Fruit fly (Drosophila melanogaster): ENCODE measurements around the gene C3G.

The C3G gene

DNA sequence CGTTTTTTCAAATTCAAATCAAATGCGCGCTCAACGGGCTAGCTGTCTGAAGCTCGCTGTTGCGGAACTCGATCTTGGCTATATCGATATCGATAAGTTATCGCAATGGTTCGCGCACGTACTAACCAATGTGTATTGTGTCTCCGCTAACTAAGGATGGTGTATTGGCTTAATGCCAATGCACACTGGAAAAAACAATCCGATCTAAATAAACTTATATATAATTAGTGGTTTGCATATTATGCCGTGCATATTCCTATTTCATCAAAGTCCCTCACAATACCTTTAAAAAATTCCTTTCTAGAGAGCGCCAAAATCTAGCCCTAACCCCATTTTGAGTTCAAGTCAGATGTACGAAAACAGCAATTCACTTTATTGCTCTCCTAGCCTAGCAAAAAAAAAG lies 62.2 kb downstream of the C3G start (continued):
- TF ChIP-seq gsb (GFP tag; IDR thresholded peaks at IDR 0.05) (peak; percentile 35; the same call in 1 of the 2 replicates), gce (GFP tag; IDR thresholded peaks at IDR 0.05) (peak; percentile 50; the same call in 1 of the 3 replicates), Deaf1 (tag; optimal IDR thresholded peaks at IDR 0.05) (no peak), CG12155 (GFP tag; optimal IDR thresholded peaks at IDR 0.05) (peak; percentile 37), CG42726 (GFP tag; IDR thresholded peaks at IDR 0.05; ENCODE audit: partially characterized antibody) (peak; percentile 92), CG15479 (GFP tag; optimal IDR thresholded peaks at IDR 0.05) (no peak), Oaz (GFP tag; IDR thresholded peaks at IDR 0.05) (no peak), Dad (GFP tag; optimal IDR thresholded peaks at IDR 0.05) (peak; percentile 68), schlank (tag; optimal IDR thresholded peaks at IDR 0.05) (no peak), CG2678 (tag; optimal IDR thresholded peaks at IDR 0.05) (peak; percentile 49), Ada2b (GFP tag; IDR thresholded peaks at IDR 0.05) (peak; percentile 48), sisA (GFP tag; IDR thresholded peaks at IDR 0.05) (peak; percentile 35; the same call in 1 of the 2 replicates), CG6854 (GFP tag; optimal IDR thresholded peaks at IDR 0.05) (no peak), CG1603 (tag; optimal IDR thresholded peaks at IDR 0.05) (peak; percentile 87), Dip3 (GFP tag; optimal IDR thresholded peaks at IDR 0.05) (peak; percentile 55), pfk (GFP tag; optimal IDR thresholded peaks at IDR 0.05) (peak; percentile 12), CG15514 (GFP tag; optimal IDR thresholded peaks at IDR 0.05) (peak; percentile 82), CG17612 (GFP tag; IDR thresholded peaks at IDR 0.05) (no peak), Nf-YA (GFP tag; IDR thresholded peaks at IDR 0.05) (no peak), CG18599 (GFP tag; optimal IDR thresholded peaks at IDR 0.05) (peak; percentile 40), Dll (GFP tag; IDR thresholded peaks at IDR 0.05; ENCODE audit: partially characterized antibody) (peak; percentile 72), chif (GFP tag; optimal IDR thresholded peaks at IDR 0.05) (peak in 1 of 2 experiments; percentile 32), CG2202 (tag; optimal IDR thresholded peaks at IDR 0.05) (no peak), CG10543 (GFP tag; optimal IDR thresholded peaks at IDR 0.05) (no peak), CG15269 (tag; optimal IDR thresholded peaks at IDR 0.05) (peak; percentile 45), onecut (GFP tag; IDR thresholded peaks at IDR 0.05) (peak; percentile 29; the same call in 1 of the 2 replicates), tio (GFP tag; optimal IDR thresholded peaks at IDR 0.05) (no peak), CG4424 (GFP tag; optimal IDR thresholded peaks at IDR 0.05) (peak; percentile 42), CG14014 (GFP tag; IDR thresholded peaks at IDR 0.05) (peak; percentile 52; the same call in 1 of the 2 replicates), CG17829 (tag; optimal IDR thresholded peaks at IDR 0.05) (peak; percentile 42), CG3407 (GFP tag; optimal IDR thresholded peaks at IDR 0.05) (no peak), CG9817 (tag; optimal IDR thresholded peaks at IDR 0.05) (peak; percentile 12), Meics (GFP tag; optimal IDR thresholded peaks at IDR 0.05) (peak; percentile 56), CG18476 (GFP tag; optimal IDR thresholded peaks at IDR 0.05) (peak; percentile 6), CG3163 (GFP tag; optimal IDR thresholded peaks at IDR 0.05) (peak; percentile 33), maf-S (GFP tag; optimal IDR thresholded peaks at IDR 0.05) (peak; percentile 20), usp (GFP tag; optimal IDR thresholded peaks at IDR 0.05) (no peak), Fer1 (GFP tag; optimal IDR thresholded peaks at IDR 0.05) (peak; percentile 43), CG11560 (tag; IDR thresholded peaks at IDR 0.05) (peak; percentile 54; the same call in 2 of the 3 replicates), sd (tag; optimal IDR thresholded peaks at IDR 0.05) (peak; percentile 57), CG30431 (GFP tag; optimal IDR thresholded peaks at IDR 0.05) (no peak), Ptx1 (GFP tag; IDR thresholded peaks at IDR 0.05) (peak; percentile 50), slp2 (GFP tag; optimal IDR thresholded peaks at IDR 0.05) (no peak), C15 (GFP tag; IDR thresholded peaks at IDR 0.05) (0 out of 3 replicates have a peak, but pooled peaks have one; percentile 5), CG10267 (tag; optimal IDR thresholded peaks at IDR 0.05) (peak; percentile 68), CG6689 (GFP tag; IDR thresholded peaks at IDR 0.05) (peak; percentile 41), zfh1 (GFP tag; IDR thresholded peaks at IDR 0.05) (peak; percentile 47; the same call in 2 of the 3 replicates), vfl (GFP tag; optimal IDR thresholded peaks at IDR 0.05) (peak; percentile 53), CG7786 (GFP tag; optimal IDR thresholded peaks at IDR 0.05) (peak; percentile 25), CG31224 (GFP tag; IDR thresholded peaks at IDR 0.05) (no peak), Max (GFP tag; optimal IDR thresholded peaks at IDR 0.05) (peak; percentile 40)

Measured in whole organism, embryonic.